Fruit fly (Drosophila melanogaster): Measurements from ENCODE around the gene CG33796.

The CG33796 gene

DNA sequence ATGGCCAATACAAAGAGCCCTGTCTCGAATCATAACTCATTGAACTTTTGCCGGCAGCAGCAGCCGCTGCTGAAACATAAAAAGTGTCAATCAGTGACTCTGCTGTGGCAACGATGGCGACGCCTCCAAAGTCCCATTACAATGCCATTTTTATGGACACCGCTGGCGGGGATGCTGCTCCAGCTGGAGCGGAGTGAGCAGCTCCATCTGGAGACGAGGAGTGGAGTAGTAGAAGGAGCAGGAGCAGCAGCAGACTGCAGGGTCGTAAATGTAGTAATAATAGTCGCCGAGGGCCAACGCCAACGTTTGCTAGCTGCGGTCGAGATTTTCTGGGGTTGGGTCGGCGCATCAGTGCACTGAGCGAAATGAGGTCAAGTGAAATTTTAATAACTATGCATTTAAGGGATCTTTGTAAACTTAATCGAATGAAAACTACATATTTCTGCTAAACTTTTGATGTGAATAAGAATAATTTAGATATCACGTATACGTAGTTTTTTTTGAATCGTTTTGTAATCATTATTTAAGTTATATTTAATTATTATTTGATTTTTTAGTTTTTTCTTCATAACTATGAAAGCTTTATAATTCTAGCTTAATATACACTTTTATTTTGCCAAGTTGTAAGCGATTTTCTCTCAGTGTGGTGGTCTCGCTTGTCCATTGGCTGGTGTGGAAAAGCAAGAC, 1.3 kb downstream of the CG33796 start:
- TF ChIP-seq bab1 (GFP tag; optimal IDR thresholded peaks at IDR 0.05) (no peak), Crg-1 (GFP tag; optimal IDR thresholded peaks at IDR 0.05) (no peak)

DNA sequence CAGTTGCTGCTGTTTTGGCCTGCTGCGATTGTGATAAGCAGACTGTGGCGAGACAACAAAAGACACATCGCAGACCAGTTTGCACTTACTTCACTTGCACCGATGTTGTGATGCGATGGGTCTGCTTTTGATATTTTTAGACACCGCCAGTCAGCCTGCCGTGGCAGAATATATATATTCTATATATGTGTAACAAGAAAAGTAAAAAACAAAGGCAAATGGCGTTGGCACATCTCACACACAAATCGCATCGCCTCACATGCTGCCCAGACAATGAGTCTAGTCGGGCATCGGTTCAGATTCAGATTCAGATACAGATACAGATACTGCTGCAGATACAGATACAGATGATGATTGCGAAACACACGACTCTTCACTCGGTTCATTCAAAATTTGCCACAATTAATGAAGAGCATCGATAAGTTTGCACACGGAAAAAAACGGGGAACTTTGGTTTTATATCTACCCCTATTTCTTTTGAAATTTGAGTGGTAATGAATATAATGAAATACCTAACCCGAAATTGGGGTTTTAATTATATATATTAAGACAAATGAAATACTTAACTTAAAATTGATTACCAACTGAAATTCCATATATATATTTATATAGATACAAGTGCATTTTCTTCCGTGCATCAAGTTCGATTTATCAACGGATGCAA, 2.1 kb downstream of the CG33796 start:
- TF ChIP-seq pad (GFP tag; optimal IDR thresholded peaks at IDR 0.05) (no peak), bab1 (GFP tag; optimal IDR thresholded peaks at IDR 0.05) (no peak), CG14711 (tag; optimal IDR thresholded peaks at IDR 0.05) (no peak), cnc (optimal IDR thresholded peaks at IDR 0.05) (no peak), CG12768 (GFP tag; optimal IDR thresholded peaks at IDR 0.05) (no peak), tj (GFP tag; optimal IDR thresholded peaks at IDR 0.05) (no peak), toe (GFP tag; optimal IDR thresholded peaks at IDR 0.05) (no peak), CG5204 (GFP tag; optimal IDR thresholded peaks at IDR 0.05) (no peak), cic (GFP tag; optimal IDR thresholded peaks at IDR 0.05) (no peak), CG1620 (GFP tag; optimal IDR thresholded peaks at IDR 0.05) (no peak), CG33017 (tag; optimal IDR thresholded peaks at IDR 0.05) (no peak), Crg-1 (GFP tag; optimal IDR thresholded peaks at IDR 0.05) (no peak), CG7045 (GFP tag; optimal IDR thresholded peaks at IDR 0.05) (no peak), Clk (GFP tag; optimal IDR thresholded peaks at IDR 0.05) (no peak)

DNA sequence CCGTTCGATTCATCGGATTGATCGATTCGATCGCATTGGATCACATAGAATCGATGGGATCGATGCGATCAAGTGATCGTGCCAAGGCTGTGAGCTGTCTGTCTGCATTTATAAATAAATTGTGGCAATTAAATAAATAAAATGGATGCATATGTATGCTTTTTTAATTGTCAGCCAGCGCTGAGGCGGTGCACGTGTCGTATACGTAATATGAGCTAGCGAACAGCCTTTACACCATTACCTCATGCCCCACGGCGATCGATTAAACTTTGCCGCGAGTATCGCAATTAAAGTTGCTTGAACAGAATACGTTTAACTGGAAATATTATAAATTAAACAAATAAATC, 2.9 kb downstream of the CG33796 start:
- TF ChIP-seq bab1 (GFP tag; optimal IDR thresholded peaks at IDR 0.05) = no peak
- TF ChIP-seq kay (GFP tag; ENCODE audit: borderline replicate concordance) = peak; percentile 52
- TF ChIP-seq Mnt (GFP tag; optimal IDR thresholded peaks at IDR 0.05) = no peak
- TF ChIP-seq CG5204 (GFP tag; optimal IDR thresholded peaks at IDR 0.05) = peak; percentile 11

DNA sequence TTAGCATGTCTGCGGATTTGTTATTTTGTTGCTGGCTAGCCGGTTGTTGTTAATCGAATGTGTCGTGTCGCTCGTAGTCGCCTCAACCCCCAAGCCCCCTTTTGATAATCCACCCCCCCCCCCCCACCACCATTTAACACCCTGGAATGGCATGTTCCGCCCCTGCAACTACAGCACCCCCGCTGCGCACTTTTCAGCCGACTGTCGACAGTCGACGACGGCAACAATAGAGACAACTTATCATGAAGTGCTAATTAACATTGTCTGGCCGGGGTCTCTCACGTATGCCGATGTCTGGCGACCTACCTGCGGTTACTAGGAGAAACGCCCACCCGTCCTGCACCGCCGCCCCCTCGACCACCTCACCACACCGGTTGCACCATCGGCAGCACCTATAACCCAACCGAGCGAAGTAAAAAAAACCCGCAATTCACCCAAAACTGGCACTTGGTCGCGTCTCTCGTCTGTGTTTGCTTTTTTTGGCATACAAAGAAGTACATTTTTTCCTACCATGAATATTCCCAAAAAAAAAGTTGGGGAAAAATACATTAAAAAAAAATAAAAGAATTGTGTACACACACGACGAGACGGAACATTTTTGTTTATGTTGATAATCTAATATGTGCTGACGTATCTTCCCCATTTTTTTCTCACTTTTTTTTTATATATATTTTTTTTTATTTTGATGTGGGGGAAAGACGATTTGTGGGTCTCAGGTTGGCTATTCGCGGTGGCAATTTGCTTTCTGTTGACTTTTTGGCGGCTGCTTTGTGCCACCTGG, 3.5 kb downstream of the CG33796 start:
- TF ChIP-seq CG33017 (tag; optimal IDR thresholded peaks at IDR 0.05) (no peak), toe (GFP tag; optimal IDR thresholded peaks at IDR 0.05) (no peak), cic (GFP tag; optimal IDR thresholded peaks at IDR 0.05) (no peak), pad (GFP tag; optimal IDR thresholded peaks at IDR 0.05) (no peak), CG5204 (GFP tag; optimal IDR thresholded peaks at IDR 0.05) (no peak), CG11617 (GFP tag; optimal IDR thresholded peaks at IDR 0.05) (no peak), ovo (GFP tag; optimal IDR thresholded peaks at IDR 0.05) (no peak), tj (GFP tag; optimal IDR thresholded peaks at IDR 0.05) (peak; percentile 65), bab1 (GFP tag; optimal IDR thresholded peaks at IDR 0.05) (no peak), CG1620 (GFP tag; optimal IDR thresholded peaks at IDR 0.05) (no peak), Hr96 (GFP tag; optimal IDR thresholded peaks at IDR 0.05) (peak; percentile 17), CG7045 (GFP tag; optimal IDR thresholded peaks at IDR 0.05) (no peak), CG12768 (GFP tag; optimal IDR thresholded peaks at IDR 0.05) (no peak), cnc (optimal IDR thresholded peaks at IDR 0.05) (no peak)

DNA sequence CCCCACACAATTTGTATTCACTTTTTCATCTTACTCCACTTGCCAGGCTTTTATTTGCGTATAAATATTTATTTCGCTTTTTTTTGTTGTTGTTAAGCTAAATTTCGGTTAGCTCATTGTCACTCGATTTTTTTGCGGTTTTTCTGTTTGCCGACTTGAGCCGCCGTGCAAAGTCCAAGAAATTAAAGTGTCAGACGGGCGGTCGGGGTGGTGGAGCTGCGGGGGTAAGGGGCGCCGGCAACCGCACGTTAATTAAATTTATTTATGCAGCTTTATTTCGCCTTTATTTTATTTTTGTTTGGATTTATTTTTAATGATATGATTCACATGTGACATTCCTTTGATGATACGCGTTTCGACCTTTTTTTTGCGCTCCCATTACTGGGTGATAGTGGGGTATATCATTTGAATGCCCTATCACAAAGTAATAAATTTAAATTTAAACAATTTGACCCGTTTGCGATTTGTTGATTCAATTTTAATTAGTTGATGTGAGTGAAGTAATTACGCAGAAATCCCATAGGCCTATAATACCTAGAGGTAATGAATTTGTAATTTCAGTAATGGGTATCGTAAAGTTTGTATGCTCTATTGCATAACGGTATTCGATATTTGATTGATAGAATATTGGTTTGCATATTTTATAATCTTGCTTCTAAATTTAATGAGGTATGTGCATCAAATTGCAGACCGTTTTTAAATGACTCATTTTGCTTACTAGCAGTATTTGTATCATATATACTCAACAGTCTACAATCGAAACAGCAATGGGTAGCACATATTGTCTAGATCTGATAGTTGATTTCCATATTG, 4.3 kb downstream of the CG33796 start:
- TF ChIP-seq CG7101 (tag; optimal IDR thresholded peaks at IDR 0.05) (no peak), cnc (optimal IDR thresholded peaks at IDR 0.05) (no peak), Hr96 (GFP tag; optimal IDR thresholded peaks at IDR 0.05) (no peak), kay (GFP tag; ENCODE audit: borderline replicate concordance) (peak; percentile 84), bab1 (GFP tag; optimal IDR thresholded peaks at IDR 0.05) (peak; percentile 8), CG7045 (GFP tag; optimal IDR thresholded peaks at IDR 0.05) (no peak), tj (GFP tag; optimal IDR thresholded peaks at IDR 0.05) (peak; percentile 17), Clk (GFP tag; optimal IDR thresholded peaks at IDR 0.05) (no peak), CG14711 (tag; optimal IDR thresholded peaks at IDR 0.05) (peak; percentile 0), CG12768 (GFP tag; optimal IDR thresholded peaks at IDR 0.05) (peak; percentile 27)

DNA sequence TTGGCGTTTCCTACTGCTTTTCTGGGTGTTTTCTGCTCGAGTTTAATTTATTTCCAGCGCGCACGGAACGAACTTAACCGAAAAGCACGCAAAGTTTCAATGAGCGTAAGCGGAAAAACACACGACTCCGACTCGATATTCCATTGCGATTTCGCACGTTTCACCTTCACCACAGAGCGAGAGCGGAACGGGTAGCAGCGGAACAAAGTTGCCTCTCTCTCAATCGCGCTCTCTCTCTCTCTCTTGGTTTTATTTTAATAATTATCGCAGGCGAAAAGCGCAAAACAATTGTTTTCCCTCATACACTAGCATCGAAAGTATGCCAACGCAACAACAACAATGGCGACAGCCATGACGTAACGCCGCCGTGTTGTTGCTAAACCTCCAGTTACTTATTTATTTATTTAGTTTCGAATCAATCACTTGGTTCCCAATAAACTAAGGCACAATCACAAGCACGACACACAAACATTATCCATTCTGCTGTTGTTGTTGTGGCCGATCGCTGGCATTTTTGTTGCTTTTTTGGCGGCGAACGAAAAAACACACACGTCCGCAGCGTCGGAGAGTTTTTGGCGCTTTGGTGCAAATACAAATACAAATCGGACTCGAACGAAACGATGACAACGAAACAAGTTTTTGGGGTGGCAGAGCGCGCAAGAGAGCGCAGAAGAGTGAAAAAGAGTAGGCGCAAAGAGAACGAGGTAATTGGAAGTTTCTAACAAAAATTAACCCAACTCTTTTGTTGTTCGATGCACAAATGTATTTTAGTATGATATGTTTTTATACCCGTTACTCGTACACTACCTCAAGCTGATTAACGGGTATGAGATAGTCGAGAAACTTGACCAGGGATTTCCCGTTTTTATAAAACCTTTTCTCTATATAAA, 5.5 kb downstream of the CG33796 start, which contains the start of gene CG5151:
CG5151 (minus strand) TSS at position 552 of the 890 bp plus-strand sequence.
- TF ChIP-seq Crg-1 (GFP tag; optimal IDR thresholded peaks at IDR 0.05) (peak; percentile 2), tj (GFP tag; optimal IDR thresholded peaks at IDR 0.05) (peak; percentile 53), CG1620 (GFP tag; optimal IDR thresholded peaks at IDR 0.05) (no peak), cic (GFP tag; optimal IDR thresholded peaks at IDR 0.05) (peak; percentile 68), ovo (GFP tag; optimal IDR thresholded peaks at IDR 0.05) (no peak), CG7045 (GFP tag; optimal IDR thresholded peaks at IDR 0.05) (peak; percentile 16), CG14711 (tag; optimal IDR thresholded peaks at IDR 0.05) (peak; percentile 5), pad (GFP tag; optimal IDR thresholded peaks at IDR 0.05) (no peak), CG12768 (GFP tag; optimal IDR thresholded peaks at IDR 0.05) (peak; percentile 21), CG7101 (tag; optimal IDR thresholded peaks at IDR 0.05) (peak; percentile 32), cnc (optimal IDR thresholded peaks at IDR 0.05) (no peak), Clk (GFP tag; optimal IDR thresholded peaks at IDR 0.05) (no peak), kay (GFP tag; ENCODE audit: borderline replicate concordance) (peak; percentile 32), CG5204 (GFP tag; optimal IDR thresholded peaks at IDR 0.05) (no peak), CG11617 (GFP tag; optimal IDR thresholded peaks at IDR 0.05) (peak; percentile 21), CG33017 (tag; optimal IDR thresholded peaks at IDR 0.05) (peak; percentile 73), Mnt (GFP tag; optimal IDR thresholded peaks at IDR 0.05) (peak; percentile 48), Hr96 (GFP tag; optimal IDR thresholded peaks at IDR 0.05) (no peak), bab1 (GFP tag; optimal IDR thresholded peaks at IDR 0.05) (peak; percentile 24), toe (GFP tag; optimal IDR thresholded peaks at IDR 0.05) (no peak)
